Worm (Caenorhabditis elegans) whole organism, young adult: ENCODE results near the gene pccb-1.
A peak's percentile ranks its signal among the peaks of the same experiment; 100 is the strongest.

Experiments used
- B0019.2 ChIP-seq: fragments of 200-800 bp; sonication (Bioruptor generic); conservative IDR thresholded peaks from 2 replicates; pipeline ENCODE4 v1.3.6; 2022; ENCODE audit warnings: missing genetic modification reagents, missing genetic modification characterization, missing compliant biosample characterization
- D2030.7 ChIP-seq: fragments of 200-800 bp; sonication (Bioruptor generic); IDR thresholded peaks from 2 replicates; pipeline ENCODE4 v1.3.6; 2022; ENCODE audit warnings: missing genetic modification reagents, missing genetic modification characterization, missing compliant biosample characterization
- F37B4.10 ChIP-seq: fragments of 200-800 bp; sonication (Bioruptor generic); IDR thresholded peaks from 2 replicates; pipeline ENCODE4 v1.3.6; 2022; ENCODE audit warnings: missing genetic modification characterization, missing compliant biosample characterization
- F57A8.1 ChIP-seq: fragments of 200-800 bp; sonication (Bioruptor generic); optimal IDR thresholded peaks from 2 replicates; lab custom pipeline; 2018; ENCODE audit warnings: mild to moderate bottlenecking, missing genetic modification characterization, moderate library complexity, missing compliant biosample characterization
- K12H6.12 ChIP-seq: fragments of 200-800 bp; sonication (Bioruptor generic); optimal IDR thresholded peaks from 2 replicates; lab custom pipeline; 2018; ENCODE audit warnings: mild to moderate bottlenecking, missing genetic modification characterization, missing compliant biosample characterization
- Y53G8AR.9 ChIP-seq: fragments of 200-800 bp; sonication (Bioruptor generic); conservative IDR thresholded peaks from 2 replicates; pipeline ENCODE4 v1.3.6; 2022; ENCODE audit warnings: missing genetic modification reagents, missing genetic modification characterization, missing compliant biosample characterization
- Y95B8A.8 ChIP-seq: fragments of 200-800 bp; sonication (Bioruptor generic); IDR thresholded peaks from 2 replicates; pipeline ENCODE4 v1.3.6; 2022; ENCODE audit warnings: missing genetic modification reagents, missing genetic modification characterization, missing compliant biosample characterization
- aptf-3 ChIP-seq: fragments of 200-800 bp; sonication (Bioruptor generic); IDR thresholded peaks from 2 replicates; pipeline ENCODE4 v1.3.6; 2022; ENCODE audit warnings: missing genetic modification characterization, missing compliant biosample characterization
- atf-7 ChIP-seq: sonication (generic microtip); optimal IDR thresholded peaks from 2 replicates; lab custom pipeline; 2017; ENCODE audit warnings: mild to moderate bottlenecking, missing genetic modification characterization, missing compliant biosample characterization
- attf-5 ChIP-seq: fragments of 200-800 bp; sonication (Bioruptor generic); optimal IDR thresholded peaks from 2 replicates; lab custom pipeline; 2018; ENCODE audit warnings: mild to moderate bottlenecking, missing genetic modification characterization, missing compliant biosample characterization
- bed-2 ChIP-seq: fragments of 200-800 bp; sonication (Bioruptor generic); IDR thresholded peaks from 2 replicates; pipeline ENCODE4 v1.3.6; 2022; ENCODE audit warnings: missing genetic modification reagents, missing genetic modification characterization, missing compliant biosample characterization
- cebp-1 ChIP-seq, 2 experiments: fragments of 200-800 bp in 1 of 2; sonication (Bioruptor generic) in 1 of 2; sonication (generic microtip) in 1 of 2; IDR thresholded peaks in 1 of 2; optimal IDR thresholded peaks in 1 of 2; 2 replicates each; pipeline versions ENCODE4 v1.3.6 to Lab custom; 2017 to 2022; ENCODE audit warnings: missing compliant biosample characterization in 2 of 2, missing genetic modification characterization in 2 of 2, mild to moderate bottlenecking in 1 of 2, missing genetic modification reagents in 1 of 2, moderate library complexity in 1 of 2
- ceh-27 ChIP-seq: fragments of 200-800 bp; sonication (Bioruptor generic); optimal IDR thresholded peaks from 2 replicates; lab custom pipeline; 2018; ENCODE audit warnings: mild to moderate bottlenecking, missing genetic modification characterization, moderate library complexity, missing compliant biosample characterization
- ceh-79 ChIP-seq: sonication (generic microtip); optimal IDR thresholded peaks from 2 replicates; lab custom pipeline; 2017; ENCODE audit warnings: mild to moderate bottlenecking, missing genetic modification characterization, missing compliant biosample characterization
- ceh-91 ChIP-seq: fragments of 200-800 bp; sonication (Bioruptor generic); IDR thresholded peaks from 2 replicates; pipeline ENCODE4 v1.3.6; 2022; ENCODE audit warnings: missing genetic modification reagents, missing genetic modification characterization, missing compliant biosample characterization
- dox-1 ChIP-seq: fragments of 200-800 bp; sonication (Bioruptor generic); IDR thresholded peaks from 2 replicates; pipeline ENCODE4 v1.3.6; 2022; ENCODE audit warnings: missing genetic modification reagents, missing genetic modification characterization, missing compliant biosample characterization
- ekl-4 ChIP-seq: fragments of 200-800 bp; sonication (Bioruptor generic); IDR thresholded peaks from 2 replicates; pipeline ENCODE4 v1.3.6; 2022; ENCODE audit warnings: missing genetic modification reagents, missing genetic modification characterization, missing compliant biosample characterization
- hlh-26 ChIP-seq: fragments of 200-800 bp; sonication (Bioruptor generic); conservative IDR thresholded peaks from 2 replicates; pipeline ENCODE4 v1.3.6; 2022; ENCODE audit warnings: missing genetic modification reagents, missing genetic modification characterization, missing compliant biosample characterization
- hmg-1.2 ChIP-seq: fragments of 200-800 bp; sonication (Bioruptor generic); IDR thresholded peaks from 2 replicates; pipeline ENCODE4 v1.3.6; 2022; ENCODE audit warnings: missing genetic modification reagents, missing genetic modification characterization, missing compliant biosample characterization
- hsf-1 ChIP-seq: fragments of 200-800 bp; sonication (Bioruptor generic); IDR thresholded peaks from 2 replicates; pipeline ENCODE4 v1.3.6; 2022; ENCODE audit warnings: missing genetic modification reagents, missing genetic modification characterization, missing compliant biosample characterization
- lag-1 ChIP-seq: fragments of 200-800 bp; sonication (Bioruptor generic); IDR thresholded peaks from 2 replicates; pipeline ENCODE4 v1.3.6; 2022; ENCODE audit warnings: missing genetic modification reagents, missing genetic modification characterization, missing compliant biosample characterization
- lin-26 ChIP-seq: fragments of 200-800 bp; sonication (Bioruptor generic); IDR thresholded peaks from 2 replicates; pipeline ENCODE4 v1.3.6; 2022; ENCODE audit warnings: missing genetic modification reagents, missing genetic modification characterization, missing compliant biosample characterization
- lin-35 ChIP-seq, 3 experiments: fragments of 150-350 bp in 2 of 3; sonication (generic microtip) in 1 of 3; optimal IDR thresholded peaks; 2 replicates each; lab custom pipeline; 2014 to 2018; ENCODE audit warnings: missing biosample characterization in 3 of 3, missing genetic modification characterization in 3 of 3, missing genetic modification reagents in 3 of 3
- lin-40 ChIP-seq: sonication (generic microtip); optimal IDR thresholded peaks from 2 replicates; lab custom pipeline; 2016; ENCODE audit warnings: missing genetic modification characterization, mild to moderate bottlenecking, missing compliant biosample characterization, missing genotype, missing genetic modification reagents
- madf-10 ChIP-seq: sonication (generic microtip); optimal IDR thresholded peaks from 2 replicates; lab custom pipeline; 2016; ENCODE audit warnings: mild to moderate bottlenecking, missing genetic modification characterization, missing compliant biosample characterization
- mel-28 ChIP-seq: sonication (generic microtip); optimal IDR thresholded peaks from 2 replicates; lab custom pipeline; 2016; ENCODE audit warnings: borderline replicate concordance, mild to moderate bottlenecking, missing genetic modification characterization, missing compliant biosample characterization
- mes-4 ChIP-seq: sonication (generic microtip); optimal IDR thresholded peaks from 2 replicates; lab custom pipeline; 2016; ENCODE audit warnings: missing genotype, missing genetic modification characterization, missing compliant biosample characterization
- nhr-179 ChIP-seq: sonication (generic microtip); optimal IDR thresholded peaks from 2 replicates; lab custom pipeline; 2016; ENCODE audit warnings: mild to moderate bottlenecking, missing genetic modification characterization, missing compliant biosample characterization
- nhr-80 ChIP-seq: sonication (generic microtip); optimal IDR thresholded peaks from 2 replicates; lab custom pipeline; 2016; ENCODE audit warnings: missing genetic modification characterization, missing compliant biosample characterization
- pbrm-1 ChIP-seq: fragments of 200-800 bp; sonication (Bioruptor generic); IDR thresholded peaks from 2 replicates; pipeline ENCODE4 v1.3.6; 2022; ENCODE audit warnings: missing genetic modification reagents, missing genetic modification characterization, missing compliant biosample characterization
- snpc-1.1 ChIP-seq: sonication (generic microtip); optimal IDR thresholded peaks from 2 replicates; lab custom pipeline; 2017; ENCODE audit warnings: missing genetic modification characterization, mild to moderate bottlenecking, missing compliant biosample characterization, antibody characterized with exemption, moderate library complexity, missing genotype, missing genetic modification reagents; ENCODE audit not compliant: insufficient read depth
- snpc-4 ChIP-seq, 5 experiments: fragments of 150-350 bp in 1 of 5; sonication (generic microtip) in 4 of 5; optimal IDR thresholded peaks; 2 replicates each; lab custom pipeline; 2014 to 2018; ENCODE audit warnings: missing genetic modification characterization in 5 of 5, missing biosample characterization in 3 of 5, antibody characterized with exemption in 2 of 5, mild to moderate bottlenecking in 2 of 5, missing compliant biosample characterization in 2 of 5, missing genotype in 2 of 5, moderate library complexity in 2 of 5, missing genetic modification reagents in 1 of 5
- tbp1 ChIP-seq: fragments of 200-800 bp; sonication (Bioruptor generic); optimal IDR thresholded peaks from 2 replicates; lab custom pipeline; 2018; ENCODE audit warnings: mild to moderate bottlenecking, missing genetic modification characterization, missing compliant biosample characterization
- tlf-1 ChIP-seq: fragments of 200-800 bp; sonication (Bioruptor generic); optimal IDR thresholded peaks from 2 replicates; lab custom pipeline; 2018; ENCODE audit warnings: mild to moderate bottlenecking, missing genetic modification characterization, missing compliant biosample characterization
- unc-130 ChIP-seq: sonication (generic microtip); optimal IDR thresholded peaks from 2 replicates; lab custom pipeline; 2016; ENCODE audit warnings: missing genetic modification reagents, missing genetic modification characterization, missing compliant biosample characterization
- unc-62 ChIP-seq: fragments of 150-350 bp; optimal IDR thresholded peaks from 2 replicates; lab custom pipeline; 2014; ENCODE audit warnings: missing biosample characterization, missing genetic modification reagents, missing genetic modification characterization
- zfh-2 ChIP-seq: fragments of 200-800 bp; sonication (Bioruptor generic); conservative IDR thresholded peaks from 2 replicates; pipeline ENCODE4 v1.3.6; 2022; ENCODE audit warnings: missing genetic modification reagents, missing genetic modification characterization, missing compliant biosample characterization
- ztf-22 ChIP-seq: fragments of 200-800 bp; sonication (Bioruptor generic); optimal IDR thresholded peaks from 2 replicates; lab custom pipeline; 2018; ENCODE audit warnings: mild to moderate bottlenecking, missing genetic modification characterization, moderate library complexity, missing compliant biosample characterization
- ztf-25 ChIP-seq: fragments of 200-800 bp; sonication (Bioruptor generic); IDR thresholded peaks from 2 replicates; pipeline ENCODE4 v1.3.6; 2022; ENCODE audit warnings: missing genetic modification reagents, missing genetic modification characterization, missing compliant biosample characterization
- ztf-6 ChIP-seq: fragments of 200-800 bp; sonication (Bioruptor generic); IDR thresholded peaks from 2 replicates; pipeline ENCODE4 v1.3.6; 2022; ENCODE audit warnings: missing genetic modification reagents, missing genetic modification characterization, missing compliant biosample characterization

pccb-1 gene

ce11 chrX:3049233-3049632 is 40.1 kb upstream of the pccb-1 start:
- TF ChIP-seq K12H6.12 (peak; percentile 50), D2030.7 (no peak), lin-40 (peak; percentile 29), ceh-79 (no peak), hmg-1.2 (GFP tag; lab: Robert Waterston, UW) (peak; percentile 82; the same call in 1 of the 2 replicates), aptf-3 (no peak), cebp-1 (GFP tag; IDR thresholded peaks at IDR 0.05; lab: Robert Waterston, UW) (no peak), cebp-1 (tag; optimal IDR thresholded peaks at IDR 0.05; lab: Kevin White, UChicago) (peak; percentile 39), zfh-2 (peak; percentile 81), nhr-80 (tag; lab: Kevin White, UChicago) (peak; percentile 67), dox-1 (GFP tag; lab: Robert Waterston, UW) (peak; percentile 66; the same call in 1 of the 2 replicates)

DNA sequence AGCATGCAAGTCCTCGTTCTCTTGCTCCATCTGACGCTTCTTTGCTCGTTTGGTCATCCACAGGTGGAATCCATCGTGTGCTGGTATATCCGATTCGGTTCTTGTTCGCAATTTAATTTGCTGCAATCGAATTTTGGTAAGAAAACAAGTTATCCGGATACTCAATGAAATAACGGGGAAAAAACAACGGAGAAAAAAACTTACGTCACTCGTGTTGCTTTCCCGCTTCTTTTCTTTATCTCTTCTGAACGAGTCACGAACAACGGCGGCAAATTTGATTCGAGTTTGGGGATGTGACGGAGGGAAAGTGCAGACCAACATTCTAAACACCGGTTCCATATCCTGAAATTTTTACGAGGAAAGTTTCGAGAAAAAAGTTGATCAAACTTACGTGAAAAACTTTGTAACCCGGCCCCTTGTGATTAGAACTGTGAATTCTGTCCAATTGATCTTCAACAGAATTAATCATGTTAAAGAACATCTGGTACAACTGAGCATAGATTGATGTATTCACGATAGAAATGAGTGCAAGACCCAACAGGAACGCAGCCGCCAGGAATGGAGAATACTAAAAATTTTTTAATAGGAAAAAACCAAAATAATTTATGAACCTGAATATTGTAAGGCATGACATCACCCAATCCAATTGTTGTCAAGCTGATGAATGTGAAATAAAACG is 37.9 kb upstream of the pccb-1 start:
- TF ChIP-seq mel-28 (tag; lab: Kevin White, UChicago) (no peak), nhr-179 (tag; lab: Kevin White, UChicago) (no peak), lin-35 (GFP tag; optimal IDR thresholded peaks at IDR 0.05; lab: Kevin White, UChicago) (no peak), bed-2 (no peak), hsf-1 (GFP tag; lab: Robert Waterston, UW) (no peak)

DNA sequence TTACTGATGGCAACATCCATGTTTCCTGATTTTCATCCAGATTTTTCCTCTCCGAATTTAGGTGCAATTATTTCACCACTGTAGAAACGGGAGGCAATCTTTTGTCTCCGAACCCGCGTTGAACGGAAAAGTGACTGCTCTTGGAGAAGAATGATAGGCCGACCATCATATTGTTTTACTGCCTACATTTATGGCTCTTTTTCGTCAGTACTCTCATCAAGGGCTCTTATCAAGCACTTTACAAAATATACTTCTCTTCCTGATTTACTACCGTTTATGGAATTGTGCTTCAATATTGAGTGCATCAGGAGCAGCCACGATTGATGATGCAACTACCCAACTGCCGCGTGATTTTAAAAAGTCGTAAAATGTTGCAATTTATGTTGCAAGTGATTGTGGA is 35.0 kb upstream of the pccb-1 start:
- TF ChIP-seq Y53G8AR.9, result no peak
- no peak for TF ChIP-seq Y95B8A.8 (GFP tag; lab: Robert Waterston, UW)
- no peak for TF ChIP-seq ztf-6 (GFP tag; lab: Robert Waterston, UW)
- TF ChIP-seq ztf-25, result no peak
- TF ChIP-seq F57A8.1, result no peak
- no peak for TF ChIP-seq madf-10 (tag; lab: Kevin White, UChicago)
- no peak for TF ChIP-seq ekl-4
- no peak for TF ChIP-seq ceh-27 (GFP tag; lab: Kevin White, UChicago)
- TF ChIP-seq lag-1 (GFP tag; lab: Robert Waterston, UW), result no peak
- TF ChIP-seq atf-7 (tag; lab: Kevin White, UChicago), result no peak
- TF ChIP-seq cebp-1 (GFP tag; IDR thresholded peaks at IDR 0.05; lab: Robert Waterston, UW), result no peak
- no peak for TF ChIP-seq cebp-1 (tag; optimal IDR thresholded peaks at IDR 0.05; lab: Kevin White, UChicago)
- no peak for TF ChIP-seq F37B4.10 (GFP tag; lab: Robert Waterston, UW)
- no peak for TF ChIP-seq mes-4 (tag; lab: Kevin White, UChicago)
- no peak for TF ChIP-seq unc-62 (GFP tag; lab: Kevin White, UChicago)
- TF ChIP-seq pbrm-1 (GFP tag; lab: Robert Waterston, UW), result no peak
- no peak for TF ChIP-seq attf-5 (GFP tag; lab: Kevin White, UChicago)
- TF ChIP-seq tlf-1 (GFP tag; lab: Kevin White, UChicago), result no peak

DNA sequence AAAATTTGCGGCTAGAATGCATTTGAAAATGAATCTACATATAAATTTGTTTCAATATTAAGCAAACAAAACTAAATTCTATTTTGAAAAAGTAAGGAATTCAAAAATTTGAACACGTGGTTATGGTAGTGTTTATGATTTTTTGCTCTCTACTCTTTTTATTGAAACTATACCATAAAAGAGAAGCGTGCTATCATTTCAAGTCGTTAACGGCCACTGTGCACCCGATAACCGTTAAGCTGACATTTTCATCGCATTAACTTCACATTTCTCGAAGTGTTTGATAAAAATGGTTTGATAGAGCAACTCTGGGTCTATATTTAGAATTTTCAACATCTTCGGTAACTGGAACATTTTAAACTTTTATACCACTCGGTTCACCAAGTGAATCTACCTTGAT is 34.5 kb upstream of the pccb-1 start, which contains the start of gene twk-26:
Gene twk-26 (minus strand): TSS at position 23 of the 400 bp plus-strand sequence.
- no peak for TF ChIP-seq ztf-25
- no peak for TF ChIP-seq F57A8.1
- peak; percentile 53 for TF ChIP-seq nhr-80 (tag; lab: Kevin White, UChicago)
- no peak for TF ChIP-seq pbrm-1 (GFP tag; lab: Robert Waterston, UW)

- no peak for TF ChIP-seq tlf-1 (GFP tag; lab: Kevin White, UChicago)
- TF ChIP-seq lin-26 (GFP tag; lab: Robert Waterston, UW), result no peak
- TF ChIP-seq snpc-1.1 (tag; lab: Kevin White, UChicago), result peak; percentile 53
- no peak for TF ChIP-seq hlh-26
- TF ChIP-seq snpc-4 (GFP tag; optimal IDR thresholded peaks at IDR 0.05; lab: Kevin White, UChicago), result peak; percentile 71
- TF ChIP-seq snpc-4 (tag; optimal IDR thresholded peaks at IDR 0.05; lab: Kevin White, UChicago), result peak in 3 of 4 experiments; percentile 56 to 93 (median 87)
- no peak for TF ChIP-seq ztf-22 (GFP tag; lab: Kevin White, UChicago)
- TF ChIP-seq unc-130 (GFP tag; lab: Kevin White, UChicago), result no peak
- no peak for TF ChIP-seq nhr-179 (tag; lab: Kevin White, UChicago)
- TF ChIP-seq atf-7 (tag; lab: Kevin White, UChicago), result no peak
- TF ChIP-seq ceh-91, result no peak
- TF ChIP-seq tbp1, result no peak
- no peak for TF ChIP-seq lin-35 (GFP tag; optimal IDR thresholded peaks at IDR 0.05; lab: Kevin White, UChicago)
- TF ChIP-seq B0019.2 (GFP tag; lab: Robert Waterston, UW), result no peak
Observed at ce11 chrX:3056098-3056497, 33.3 kb upstream of the pccb-1 start.
